Fruit fly (Drosophila melanogaster) whole organism, wandering third instar larva: Measurements from ENCODE around the gene CG7333.
A peak's percentile ranks its signal among the peaks of the same experiment; 100 is the strongest.

ENCODE experiments used
- Abd-B ChIP-seq: fragments of >200 bp; optimal IDR thresholded peaks from 2 replicates; lab custom pipeline; 2017; ENCODE audit warnings: missing biosample characterization, missing genetic modification characterization
- CG32264 ChIP-seq: fragments of 200-800 bp; sonication (Bioruptor generic); optimal IDR thresholded peaks from 2 replicates; lab custom pipeline; 2016; ENCODE audit warnings: missing biosample characterization, missing genetic modification characterization
- CG9705 ChIP-seq: fragments of 200-800 bp; sonication (Bioruptor generic); optimal IDR thresholded peaks from 2 replicates; lab custom pipeline; 2018; ENCODE audit warnings: missing biosample characterization, mild to moderate bottlenecking, missing genetic modification characterization
- CrebA ChIP-seq: fragments of 200-800 bp; sonication (Bioruptor generic); optimal IDR thresholded peaks from 2 replicates; lab custom pipeline; 2016; ENCODE audit warnings: missing biosample characterization, mild to moderate bottlenecking, missing genetic modification characterization, borderline replicate concordance
- Dfd ChIP-seq: fragments of >200 bp; optimal IDR thresholded peaks from 2 replicates; lab custom pipeline; 2017; ENCODE audit warnings: missing biosample characterization, missing genetic modification characterization
- Dif ChIP-seq: fragments of 200-275, 200-300 bp; sonication (Bioruptor generic); optimal IDR thresholded peaks from 2 replicates; lab custom pipeline; 2018; ENCODE audit warnings: missing biosample characterization, missing genetic modification characterization; ENCODE audit not compliant: partially characterized antibody
- GATAd ChIP-seq: sonication (Bioruptor generic); optimal IDR thresholded peaks from 2 replicates; lab custom pipeline; 2016; ENCODE audit warnings: missing biosample characterization, missing genetic modification characterization
- HLH106 ChIP-seq: fragments of 200-800 bp; optimal IDR thresholded peaks from 3 replicates; lab custom pipeline; 2019; ENCODE audit warnings: missing biosample characterization, mild to moderate bottlenecking, missing genetic modification characterization, moderate library complexity
- Hnf4 ChIP-seq: fragments of 200-800 bp; sonication (Bioruptor generic); optimal IDR thresholded peaks from 2 replicates; lab custom pipeline; 2016; ENCODE audit warnings: missing biosample characterization, mild to moderate bottlenecking, missing genetic modification characterization
- Hr78 ChIP-seq: fragments of >200 bp; optimal IDR thresholded peaks from 2 replicates; lab custom pipeline; 2017; ENCODE audit warnings: missing biosample characterization, missing genetic modification characterization
- Hr83 ChIP-seq: fragments of 200-300 bp; sonication (Bioruptor generic); optimal IDR thresholded peaks from 2 replicates; lab custom pipeline; 2016; ENCODE audit warnings: missing biosample characterization, mild to moderate bottlenecking, missing genetic modification characterization, moderate library complexity; ENCODE audit not compliant: poor library complexity, severe bottlenecking
- Jra ChIP-seq: sonication (Bioruptor generic); optimal IDR thresholded peaks from 2 replicates; lab custom pipeline; 2016; ENCODE audit warnings: missing biosample characterization, missing genetic modification characterization
- Mio ChIP-seq: sonication (Bioruptor generic); optimal IDR thresholded peaks from 2 replicates; lab custom pipeline; 2016; ENCODE audit warnings: missing biosample characterization, missing genetic modification characterization
- Myc ChIP-seq: fragments of >200 bp; optimal IDR thresholded peaks from 2 replicates; lab custom pipeline; 2017
- N ChIP-seq: fragments of >200 bp; optimal IDR thresholded peaks from 2 replicates; lab custom pipeline; 2018; ENCODE audit warnings: missing biosample characterization, missing external identifiers, missing genetic modification characterization
- OdsH ChIP-seq: fragments of 200-800 bp; sonication (Bioruptor generic); optimal IDR thresholded peaks from 2 replicates; lab custom pipeline; 2016; ENCODE audit warnings: missing biosample characterization, mild to moderate bottlenecking, missing genetic modification characterization
- Rel ChIP-seq, 2 experiments: fragments of 200-800 bp; sonication (Bioruptor generic) in 1 of 2; optimal IDR thresholded peaks; 2 replicates in 1 of 2; 3 replicates in 1 of 2; lab custom pipeline; 2016 to 2019; ENCODE audit warnings: mild to moderate bottlenecking in 2 of 2, missing biosample characterization in 2 of 2, missing genetic modification characterization in 2 of 2, moderate library complexity in 1 of 2
- Sp1 ChIP-seq: fragments of 200-800 bp; sonication (Bioruptor generic); optimal IDR thresholded peaks from 3 replicates; lab custom pipeline; 2019; ENCODE audit warnings: missing biosample characterization, mild to moderate bottlenecking, missing genetic modification characterization, moderate library complexity
- Vsx2 ChIP-seq: fragments of 200-300, 225-300 bp; sonication (Bioruptor generic); optimal IDR thresholded peaks from 2 replicates; lab custom pipeline; 2018; ENCODE audit warnings: missing biosample characterization, missing genetic modification characterization; ENCODE audit not compliant: partially characterized antibody
- br ChIP-seq: fragments of 200-800 bp; sonication (Bioruptor generic); optimal IDR thresholded peaks from 2 replicates; lab custom pipeline; 2016; ENCODE audit warnings: missing biosample characterization, missing genetic modification characterization
- brk ChIP-seq: fragments of 200-800 bp; sonication (Bioruptor generic); optimal IDR thresholded peaks from 2 replicates; lab custom pipeline; 2016; ENCODE audit warnings: missing biosample characterization, mild to moderate bottlenecking, missing genetic modification characterization
- dl ChIP-seq, 2 experiments: fragments of 175-275, 200-275 bp in 1 of 2; fragments of 200-275 bp in 1 of 2; sonication (Bioruptor generic); optimal IDR thresholded peaks; lab custom pipeline; 2018; ENCODE audit warnings: mild to moderate bottlenecking in 2 of 2, missing biosample characterization in 2 of 2, missing genetic modification characterization in 2 of 2, moderate library complexity in 2 of 2; ENCODE audit not compliant: partially characterized antibody in 2 of 2, insufficient read depth in 1 of 2
- dmrt93B ChIP-seq: fragments of 200-800 bp; sonication (Bioruptor generic); optimal IDR thresholded peaks from 2 replicates; lab custom pipeline; 2018; ENCODE audit warnings: missing biosample characterization, mild to moderate bottlenecking, missing genetic modification characterization
- dsf ChIP-seq: sonication (Bioruptor generic); optimal IDR thresholded peaks from 2 replicates; lab custom pipeline; 2016; ENCODE audit warnings: missing biosample characterization, missing genetic modification characterization, borderline replicate concordance
- ey ChIP-seq: fragments of 200-800 bp; sonication (Bioruptor generic); optimal IDR thresholded peaks from 2 replicates; lab custom pipeline; 2016; ENCODE audit warnings: missing biosample characterization, missing genetic modification characterization
- foxo ChIP-seq, 2 experiments: fragments of 200-800 bp; sonication (Bioruptor generic); optimal IDR thresholded peaks; 2 replicates in 1 of 2; 3 replicates in 1 of 2; lab custom pipeline; 2016 to 2017; ENCODE audit warnings: missing biosample characterization in 2 of 2, missing genetic modification characterization in 2 of 2
- fru ChIP-seq: fragments of 200-800 bp; sonication (Bioruptor generic); optimal IDR thresholded peaks from 3 replicates; lab custom pipeline; 2016; ENCODE audit warnings: missing biosample characterization, mild to moderate bottlenecking, missing genetic modification characterization
- h ChIP-seq: fragments of 200-800 bp; sonication (Bioruptor generic); optimal IDR thresholded peaks from 3 replicates; lab custom pipeline; 2016; ENCODE audit warnings: missing biosample characterization, mild to moderate bottlenecking, missing genetic modification characterization
- jim ChIP-seq: fragments of 175-275, 200-325 bp; sonication (Bioruptor generic); optimal IDR thresholded peaks from 2 replicates; lab custom pipeline; 2016; ENCODE audit warnings: missing biosample characterization, mild to moderate bottlenecking, missing genetic modification characterization
- lola ChIP-seq: fragments of >200 bp; optimal IDR thresholded peaks from 2 replicates; lab custom pipeline; 2017; ENCODE audit warnings: missing biosample characterization, missing genetic modification characterization
- pan ChIP-seq: fragments of >200 bp; optimal IDR thresholded peaks from 2 replicates; lab custom pipeline; 2017
- psq ChIP-seq: fragments of 200-800 bp; sonication (Bioruptor generic); optimal IDR thresholded peaks from 3 replicates; lab custom pipeline; 2017; ENCODE audit warnings: missing biosample characterization, mild to moderate bottlenecking, missing genetic modification characterization, moderate library complexity
- rgr ChIP-seq: fragments of 200-800 bp; sonication (Bioruptor generic); optimal IDR thresholded peaks from 3 replicates; lab custom pipeline; 2016; ENCODE audit warnings: missing biosample characterization, mild to moderate bottlenecking, missing genetic modification characterization
- sage ChIP-seq: fragments of 200-800 bp; sonication (Bioruptor generic); optimal IDR thresholded peaks from 2 replicates; lab custom pipeline; 2016; ENCODE audit warnings: missing biosample characterization, mild to moderate bottlenecking, missing genetic modification characterization
- sv ChIP-seq: fragments of 200-800 bp; sonication (Bioruptor generic); optimal IDR thresholded peaks from 3 replicates; lab custom pipeline; 2016; ENCODE audit warnings: missing biosample characterization, missing genetic modification characterization
- tai ChIP-seq: sonication (Bioruptor generic); optimal IDR thresholded peaks from 2 replicates; lab custom pipeline; 2016; ENCODE audit warnings: missing biosample characterization, missing genetic modification characterization
- usp ChIP-seq: fragments of >200 bp; optimal IDR thresholded peaks from 2 replicates; lab custom pipeline; 2017; ENCODE audit warnings: missing biosample characterization, missing genetic modification characterization
- woc ChIP-seq: sonication (Bioruptor generic); optimal IDR thresholded peaks from 2 replicates; lab custom pipeline; 2016; ENCODE audit warnings: missing biosample characterization, mild to moderate bottlenecking, missing genetic modification characterization

The CG7333 gene

DNA sequence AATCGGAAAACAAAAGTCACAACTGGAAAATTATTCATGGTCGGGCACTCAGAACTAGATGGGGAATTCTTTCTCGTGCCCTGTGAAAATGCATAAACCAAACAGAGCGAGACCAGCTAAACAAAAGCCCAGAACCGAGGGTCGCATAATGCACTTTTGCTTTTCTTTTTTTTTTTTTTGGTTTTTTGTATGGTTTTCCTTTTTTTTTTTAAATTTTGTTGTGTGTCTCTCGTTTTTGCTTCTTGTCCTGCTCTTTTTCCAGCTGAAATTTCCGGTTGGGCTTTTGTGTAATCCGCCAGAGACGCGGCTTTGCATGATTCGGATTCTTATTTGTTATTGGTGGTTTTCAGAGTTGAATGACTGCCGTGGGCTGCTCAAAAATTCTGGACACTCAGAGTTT is 18.6 kb upstream of the CG7333 start:
- TF ChIP-seq CrebA (no peak), CG9705 (GFP tag; lab: Kevin White, UChicago) (no peak), Hnf4 (GFP tag; lab: Kevin White, UChicago) (no peak), Dif (GFP tag; lab: Kevin White, UChicago) (no peak), lola (GFP tag; lab: Kevin White, UChicago) (no peak), Vsx2 (GFP tag; lab: Kevin White, UChicago) (no peak), jim (no peak), h (GFP tag; lab: Kevin White, UChicago) (no peak), HLH106 (tag; lab: Kevin White, UChicago) (no peak), tai (GFP tag; lab: Kevin White, UChicago) (no peak), rgr (no peak), Abd-B (no peak), Hr83 (GFP tag; lab: Kevin White, UChicago) (no peak), woc (no peak), fru (GFP tag; lab: Kevin White, UChicago) (no peak), br (GFP tag; lab: Kevin White, UChicago) (no peak)
- TF ChIP-seq, all 38 proteins: peak for 0

DNA sequence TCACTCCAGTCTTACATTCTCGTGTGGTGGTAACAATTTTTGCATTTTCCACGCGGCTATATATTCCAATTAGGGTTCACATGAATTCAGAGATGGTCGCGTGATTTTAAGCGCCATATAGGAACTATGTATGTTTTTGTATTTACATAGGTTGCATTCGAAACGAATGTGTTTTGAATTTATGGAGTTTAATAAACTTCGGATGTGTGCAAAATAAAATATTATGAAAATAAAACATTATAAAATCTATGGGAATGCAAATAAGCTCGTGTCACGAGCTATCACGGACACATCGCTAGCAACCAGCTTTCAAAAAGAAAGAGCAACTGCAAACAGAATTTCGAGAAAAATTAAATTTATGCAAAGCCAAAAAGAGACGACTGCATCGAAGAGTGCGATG is 17.1 kb upstream of the CG7333 start:
- TF ChIP-seq Abd-B: no peak
- TF ChIP-seq dmrt93B: no peak
- TF ChIP-seq h (GFP tag; lab: Kevin White, UChicago): peak; percentile 14
- no peak for TF ChIP-seq jim
- TF ChIP-seq HLH106 (tag; lab: Kevin White, UChicago): peak; percentile 5
- TF ChIP-seq Myc (lab: Kevin White, UChicago): no peak
- TF ChIP-seq, all 38 proteins: peak for 2

DNA sequence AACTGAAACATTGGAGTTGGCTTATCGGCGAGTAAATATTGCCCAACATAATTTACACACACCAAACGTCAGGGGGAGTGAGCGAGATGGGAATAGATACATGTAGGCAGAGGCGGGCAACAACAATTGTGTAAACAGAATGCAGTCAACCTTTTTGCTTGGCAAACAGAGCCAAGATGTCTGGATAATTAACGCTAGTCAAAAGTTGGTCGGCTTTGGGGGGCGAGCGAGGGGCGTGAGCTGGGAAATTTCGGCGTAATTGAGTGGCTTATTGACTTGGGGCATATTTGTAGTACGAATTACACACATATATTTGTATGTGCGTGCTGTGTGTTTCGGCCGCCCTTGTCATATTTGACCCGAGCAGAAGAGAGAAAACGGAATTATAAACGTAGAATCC is 15.6 kb upstream of the CG7333 start:
- TF ChIP-seq psq (GFP tag; lab: Kevin White, UChicago) (no peak), dsf (GFP tag; lab: Kevin White, UChicago) (no peak), CG9705 (GFP tag; lab: Kevin White, UChicago) (peak; percentile 38), dmrt93B (peak; percentile 7), Jra (GFP tag; lab: Kevin White, UChicago) (peak; percentile 37), tai (GFP tag; lab: Kevin White, UChicago) (peak; percentile 49), brk (peak; percentile 17), woc (no peak), lola (GFP tag; lab: Kevin White, UChicago) (no peak), rgr (peak; percentile 73), ey (no peak), Vsx2 (GFP tag; lab: Kevin White, UChicago) (no peak), Dfd (GFP tag; lab: Kevin White, UChicago) (no peak), fru (GFP tag; lab: Kevin White, UChicago) (peak; percentile 54), pan (no peak), Hr83 (GFP tag; lab: Kevin White, UChicago) (peak; percentile 93), GATAd (peak; percentile 14), usp (no peak), br (GFP tag; lab: Kevin White, UChicago) (peak; percentile 57), Hnf4 (GFP tag; lab: Kevin White, UChicago) (no peak), CrebA (no peak), HLH106 (tag; lab: Kevin White, UChicago) (no peak), h (GFP tag; lab: Kevin White, UChicago) (no peak), Hr78 (GFP tag; lab: Kevin White, UChicago) (no peak), sv (GFP tag; lab: Kevin White, UChicago) (peak; percentile 59), N (GFP tag; lab: Kevin White, UChicago) (no peak), Mio (GFP tag; lab: Kevin White, UChicago) (no peak), CG32264 (GFP tag; lab: Kevin White, UChicago) (no peak), Sp1 (GFP tag; lab: Kevin White, UChicago) (peak; percentile 53), sage (GFP tag; lab: Kevin White, UChicago) (no peak), Myc (lab: Kevin White, UChicago) (no peak), dl (GFP tag; optimal IDR thresholded peaks at IDR 0.05; lab: Kevin White, UChicago; ENCODE audit: insufficient read depth in 1 of 2, partially characterized antibody in 2 of 2) (no peak), OdsH (GFP tag; lab: Kevin White, UChicago) (peak; percentile 38), jim (peak; percentile 21), Rel (GFP tag; optimal IDR thresholded peaks at IDR 0.05; lab: Kevin White, UChicago) (no peak), Rel (tag; optimal IDR thresholded peaks at IDR 0.05; lab: Kevin White, UChicago) (no peak), Abd-B (no peak), Dif (GFP tag; lab: Kevin White, UChicago) (no peak), foxo (GFP tag; optimal IDR thresholded peaks at IDR 0.05; lab: Kevin White, UChicago) (peak in 1 of 2 experiments; percentile 39)
